Fruit fly (Drosophila melanogaster): ENCODE results near the gene CG32988.
A peak's percentile ranks its signal among the peaks of the same experiment; 100 is the strongest.

Gene CG32988

dm6 chr2L:8845931-8846330, 18.7 kb upstream of the CG32988 start (continued):
- TF ChIP-seq CG14860 (GFP tag; IDR thresholded peaks at IDR 0.05; ENCODE audit: partially characterized antibody) (no peak), so (GFP tag; IDR thresholded peaks at IDR 0.05) (peak; percentile 63; the same call in 1 of the 3 replicates), CG10565 (GFP tag; optimal IDR thresholded peaks at IDR 0.05) (no peak), bbx (GFP tag; IDR thresholded peaks at IDR 0.05; ENCODE audit: partially characterized antibody) (no peak), br (optimal IDR thresholded peaks at IDR 0.05) (no peak), Dref (GFP tag; IDR thresholded peaks at IDR 0.05) (no peak), Side (GFP tag; optimal IDR thresholded peaks at IDR 0.05) (peak; percentile 80), Rx (GFP tag; IDR thresholded peaks at IDR 0.05) (no peak), CG4282 (GFP tag; optimal IDR thresholded peaks at IDR 0.05) (peak; percentile 40), Chrac-16 (GFP tag; optimal IDR thresholded peaks at IDR 0.05) (peak; percentile 36), z (GFP tag; IDR thresholded peaks at IDR 0.05) (peak; percentile 65; the same call in 2 of the 3 replicates), en (GFP tag; optimal IDR thresholded peaks at IDR 0.05) (peak; percentile 0), CG15601 (tag; optimal IDR thresholded peaks at IDR 0.05) (peak; percentile 63), croc (GFP tag; conservative IDR thresholded peaks at IDR 0.05) (no peak), CG9609 (GFP tag; optimal IDR thresholded peaks at IDR 0.05) (peak; percentile 82), CG31365 (tag; optimal IDR thresholded peaks at IDR 0.05) (peak; percentile 44), az2 (GFP tag; optimal IDR thresholded peaks at IDR 0.05) (peak; percentile 46), Nf-YA (GFP tag; IDR thresholded peaks at IDR 0.05) (no peak), HmgZ (tag; optimal IDR thresholded peaks at IDR 0.05) (peak; percentile 85), Oli (tag; optimal IDR thresholded peaks at IDR 0.05) (peak; percentile 29), tio (GFP tag; optimal IDR thresholded peaks at IDR 0.05) (peak; percentile 80), kah (GFP tag; optimal IDR thresholded peaks at IDR 0.05) (no peak), dpn (GFP tag; optimal IDR thresholded peaks at IDR 0.05) (peak; percentile 15 to 74), CG14965 (GFP tag; optimal IDR thresholded peaks at IDR 0.05; ENCODE audit: borderline replicate concordance) (peak; percentile 5), CG11247 (GFP tag; IDR thresholded peaks at IDR 0.05) (peak; percentile 79), CG13296 (GFP tag; optimal IDR thresholded peaks at IDR 0.05) (no peak), run (tag; optimal IDR thresholded peaks at IDR 0.05) (no peak), HLH4C (GFP tag; IDR thresholded peaks at IDR 0.05; ENCODE audit: partially characterized antibody) (no peak), maf-S (GFP tag; optimal IDR thresholded peaks at IDR 0.05) (peak; percentile 77), sug (tag; optimal IDR thresholded peaks at IDR 0.05) (no peak), CG18599 (GFP tag; optimal IDR thresholded peaks at IDR 0.05) (peak; percentile 86), CG7839 (tag; optimal IDR thresholded peaks at IDR 0.05) (peak; percentile 37), Max (GFP tag; optimal IDR thresholded peaks at IDR 0.05) (peak; percentile 31), Dbx (GFP tag; IDR thresholded peaks at IDR 0.05) (peak; percentile 47; the same call in 1 of the 3 replicates), dati (GFP tag; IDR thresholded peaks at IDR 0.05) (no peak), chm (GFP tag; IDR thresholded peaks at IDR 0.05) (peak; percentile 90; the same call in 1 of the 2 replicates), cwo (GFP tag; optimal IDR thresholded peaks at IDR 0.05) (peak; percentile 50), kay (GFP tag; optimal IDR thresholded peaks at IDR 0.05) (no peak), Hr39 (optimal IDR thresholded peaks at IDR 0.05) (no peak), aop (GFP tag; IDR thresholded peaks at IDR 0.05) (no peak), CG2116 (GFP tag; optimal IDR thresholded peaks at IDR 0.05) (peak; percentile 77), crol (GFP tag; IDR thresholded peaks at IDR 0.05) (no peak), Bdp1 (GFP tag; optimal IDR thresholded peaks at IDR 0.05) (peak; percentile 89), tgo (GFP tag; IDR thresholded peaks at IDR 0.05) (peak; percentile 34; the same call in 1 of the 3 replicates), CG6175 (GFP tag; IDR thresholded peaks at IDR 0.05) (no peak), salm (tag; optimal IDR thresholded peaks at IDR 0.05) (peak; percentile 80), CG18011 (GFP tag; optimal IDR thresholded peaks at IDR 0.05) (peak; percentile 65), Taf1 (GFP tag; IDR thresholded peaks at IDR 0.05) (no peak), HLHmδ (GFP tag; optimal IDR thresholded peaks at IDR 0.05) (peak; percentile 29), CG12219 (GFP tag; optimal IDR thresholded peaks at IDR 0.05) (peak; percentile 35), disco-r (GFP tag; optimal IDR thresholded peaks at IDR 0.05) (peak; percentile 81), ERR (GFP tag; optimal IDR thresholded peaks at IDR 0.05) (peak; percentile 40)
